Worm (Caenorhabditis elegans) whole organism, L4 larva: ENCODE data around the gene pro-1.

Experiments used
- D1046.2 ChIP-seq: fragments of 200-800 bp; sonication (Bioruptor generic); IDR thresholded peaks from 2 replicates; pipeline ENCODE4 v1.3.6; 2022; ENCODE audit warnings: missing genetic modification characterization, missing compliant biosample characterization
- F26F4.8 ChIP-seq: fragments of 200-800 bp; sonication (Bioruptor generic); conservative IDR thresholded peaks from 2 replicates; pipeline ENCODE4 v1.3.6; 2022; ENCODE audit warnings: missing genetic modification characterization, missing compliant biosample characterization
- F44E2.7 ChIP-seq: fragments of 200-800 bp; sonication (Bioruptor generic); IDR thresholded peaks from 2 replicates; pipeline ENCODE4 v2.1.2; 2022; ENCODE audit warnings: missing genetic modification characterization, missing compliant biosample characterization
- T26A8.4 ChIP-seq: fragments of 200-800 bp; sonication (Bioruptor generic); IDR thresholded peaks from 2 replicates; pipeline ENCODE4 v1.3.6; 2022; ENCODE audit warnings: missing genetic modification characterization, missing compliant biosample characterization
- Y5F2A.4 ChIP-seq: fragments of 200-800 bp; sonication (Bioruptor generic); optimal IDR thresholded peaks from 2 replicates; lab custom pipeline; 2018; ENCODE audit warnings: mild to moderate bottlenecking, missing genetic modification characterization, missing compliant biosample characterization
- Y75B8A.6 ChIP-seq: fragments of 200-800 bp; sonication (Bioruptor generic); IDR thresholded peaks from 2 replicates; pipeline ENCODE4 v1.3.6; 2022; ENCODE audit warnings: missing genetic modification reagents, missing genetic modification characterization, missing compliant biosample characterization
- attf-4 ChIP-seq: sonication (generic microtip); optimal IDR thresholded peaks from 3 replicates; lab custom pipeline; 2017; ENCODE audit warnings: missing biosample characterization, missing genetic modification characterization
- ceh-20 ChIP-seq: fragments of 200-800 bp; sonication (Bioruptor generic); IDR thresholded peaks from 2 replicates; pipeline ENCODE4 v1.3.6; 2022; ENCODE audit warnings: missing genetic modification reagents, missing genetic modification characterization, missing compliant biosample characterization
- ceh-62 ChIP-seq: sonication (generic microtip); optimal IDR thresholded peaks from 2 replicates; lab custom pipeline; 2017; ENCODE audit warnings: missing biosample characterization, missing genetic modification characterization
- ces-1 ChIP-seq: fragments of 150-350 bp; sonication (generic microtip); optimal IDR thresholded peaks from 4 replicates; lab custom pipeline; 2014; ENCODE audit warnings: missing biosample characterization, missing genetic modification reagents, missing genetic modification characterization
- ctbp-1 ChIP-seq: fragments of 200-800 bp; sonication (Bioruptor generic); IDR thresholded peaks from 2 replicates; pipeline ENCODE4 v1.3.6; 2022; ENCODE audit warnings: missing genetic modification reagents, missing genetic modification characterization, missing compliant biosample characterization
- daf-8 ChIP-seq: fragments of 200-800 bp; sonication (Bioruptor generic); IDR thresholded peaks from 2 replicates; pipeline ENCODE4 v1.3.6; 2022; ENCODE audit warnings: missing genetic modification characterization, missing compliant biosample characterization
- dmd-6 ChIP-seq: fragments of 200-800 bp; sonication (Bioruptor generic); IDR thresholded peaks from 2 replicates; pipeline ENCODE4 v1.3.6; 2022; ENCODE audit warnings: missing genetic modification reagents, missing genetic modification characterization, missing compliant biosample characterization
- dpl-1 ChIP-seq: fragments of 150-350 bp; optimal IDR thresholded peaks from 2 replicates; lab custom pipeline; 2014; ENCODE audit warnings: missing biosample characterization, missing genetic modification reagents, missing genetic modification characterization
- dve-1 ChIP-seq: sonication (generic microtip); optimal IDR thresholded peaks from 2 replicates; lab custom pipeline; 2017; ENCODE audit warnings: antibody characterized with exemption, mild to moderate bottlenecking, missing genetic modification characterization, missing compliant biosample characterization; ENCODE audit not compliant: insufficient read depth
- egl-27 ChIP-seq: sonication (generic microtip); optimal IDR thresholded peaks from 3 replicates; lab custom pipeline; 2017; ENCODE audit warnings: missing biosample characterization, missing genetic modification reagents, missing genetic modification characterization
- fkh-10 ChIP-seq: fragments of 150-350 bp; optimal IDR thresholded peaks from 2 replicates; lab custom pipeline; 2014; ENCODE audit warnings: missing biosample characterization, missing genetic modification reagents, missing genetic modification characterization
- gei-8 ChIP-seq: fragments of 200-800 bp; sonication (Bioruptor generic); optimal IDR thresholded peaks from 2 replicates; lab custom pipeline; 2018; ENCODE audit warnings: mild to moderate bottlenecking, missing genetic modification characterization, missing compliant biosample characterization
- hif-1 ChIP-seq, 2 experiments: sonication (generic microtip); optimal IDR thresholded peaks; 2 replicates each; lab custom pipeline; 2016 to 2017; ENCODE audit warnings: missing compliant biosample characterization in 2 of 2, missing genetic modification characterization in 2 of 2, missing genetic modification reagents in 2 of 2, missing genotype in 2 of 2, mild to moderate bottlenecking in 1 of 2
- hlh-11 ChIP-seq: fragments of 200-800 bp; sonication (Bioruptor generic); optimal IDR thresholded peaks from 2 replicates; lab custom pipeline; 2018; ENCODE audit warnings: mild to moderate bottlenecking, missing genetic modification characterization, missing compliant biosample characterization
- hlh-30 ChIP-seq: sonication (generic microtip); optimal IDR thresholded peaks from 2 replicates; lab custom pipeline; 2017; ENCODE audit warnings: antibody characterized with exemption, mild to moderate bottlenecking, missing genetic modification characterization, missing compliant biosample characterization; ENCODE audit not compliant: insufficient read depth
- lin-38 ChIP-seq: fragments of 200-800 bp; sonication (Bioruptor generic); IDR thresholded peaks from 2 replicates; pipeline ENCODE4 v1.3.6; 2022; ENCODE audit warnings: missing genetic modification reagents, missing genetic modification characterization, missing compliant biosample characterization
- lir-3 ChIP-seq: sonication (generic microtip); optimal IDR thresholded peaks from 2 replicates; lab custom pipeline; 2016; ENCODE audit warnings: mild to moderate bottlenecking, missing genetic modification characterization, missing compliant biosample characterization
- lsy-2 ChIP-seq, 2 experiments: fragments of 150-350 bp in 1 of 2; sonication (generic microtip) in 1 of 2; optimal IDR thresholded peaks; 2 replicates each; lab custom pipeline; 2014 to 2017; ENCODE audit warnings: missing biosample characterization in 2 of 2, missing genetic modification characterization in 2 of 2
- mdl-1 ChIP-seq, 2 experiments: fragments of 150-350 bp in 1 of 2; sonication (generic microtip) in 1 of 2; optimal IDR thresholded peaks; 2 replicates each; lab custom pipeline; 2014 to 2017; ENCODE audit warnings: missing biosample characterization in 2 of 2, missing genetic modification characterization in 2 of 2
- mdt-29 ChIP-seq: fragments of 200-800 bp; sonication (Bioruptor generic); IDR thresholded peaks from 2 replicates; pipeline ENCODE4 v1.3.6; 2022; ENCODE audit warnings: missing genetic modification reagents, missing genetic modification characterization, missing compliant biosample characterization
- mep-1 ChIP-seq: fragments of 150-350 bp; sonication (generic microtip); optimal IDR thresholded peaks from 3 replicates; lab custom pipeline; 2014; ENCODE audit warnings: missing biosample characterization, missing genetic modification characterization
- mes-2 ChIP-seq: sonication (generic microtip); optimal IDR thresholded peaks from 2 replicates; lab custom pipeline; 2016; ENCODE audit warnings: missing genotype, mild to moderate bottlenecking, missing genetic modification characterization, missing compliant biosample characterization; ENCODE audit not compliant: poor library complexity, severe bottlenecking
- nhr-11 ChIP-seq: fragments of 150-350 bp; optimal IDR thresholded peaks from 2 replicates; lab custom pipeline; 2014; ENCODE audit warnings: missing biosample characterization, missing genetic modification characterization
- nhr-111 ChIP-seq: fragments of 200-800 bp; sonication (Bioruptor generic); optimal IDR thresholded peaks from 2 replicates; lab custom pipeline; 2018; ENCODE audit warnings: mild to moderate bottlenecking, missing genetic modification characterization, missing compliant biosample characterization
- nhr-237 ChIP-seq: sonication (generic microtip); optimal IDR thresholded peaks from 2 replicates; lab custom pipeline; 2017; ENCODE audit warnings: missing biosample characterization, missing genetic modification characterization
- nhr-28 ChIP-seq: fragments of 150-350 bp; optimal IDR thresholded peaks from 2 replicates; lab custom pipeline; 2014; ENCODE audit warnings: missing biosample characterization, missing genetic modification characterization
- nhr-41 ChIP-seq: fragments of 200-800 bp; sonication (Bioruptor generic); IDR thresholded peaks from 2 replicates; pipeline ENCODE4 v1.3.6; 2022; ENCODE audit warnings: missing genetic modification reagents, missing genetic modification characterization, missing compliant biosample characterization
- nhr-42 ChIP-seq: fragments of 200-800 bp; sonication (Bioruptor generic); IDR thresholded peaks from 2 replicates; pipeline ENCODE4 v1.3.6; 2022; ENCODE audit warnings: missing genetic modification characterization, missing compliant biosample characterization
- nhr-6 ChIP-seq: fragments of 150-350 bp; optimal IDR thresholded peaks from 2 replicates; lab custom pipeline; 2014; ENCODE audit warnings: missing biosample characterization, missing genetic modification characterization
- nhr-77 ChIP-seq: fragments of 150-350 bp; optimal IDR thresholded peaks from 2 replicates; lab custom pipeline; 2014; ENCODE audit warnings: missing biosample characterization, missing genetic modification characterization
- pha-4 ChIP-seq, 2 experiments: fragments of 150-350 bp in 1 of 2; fragments of 200-800 bp in 1 of 2; sonication (Bioruptor generic) in 1 of 2; IDR thresholded peaks in 1 of 2; optimal IDR thresholded peaks in 1 of 2; 2 replicates each; pipeline versions ENCODE4 v1.3.6 to Lab custom; 2014 to 2022; ENCODE audit warnings: missing genetic modification characterization in 2 of 2, missing genetic modification reagents in 2 of 2, missing biosample characterization in 1 of 2, missing compliant biosample characterization in 1 of 2
- saeg-2 ChIP-seq: fragments of 200-800 bp; sonication (Bioruptor generic); IDR thresholded peaks from 2 replicates; pipeline ENCODE4 v1.3.6; 2022; ENCODE audit warnings: missing genetic modification reagents, missing genetic modification characterization, missing compliant biosample characterization
- skn-1 ChIP-seq: fragments of 150-350 bp; optimal IDR thresholded peaks from 2 replicates; lab custom pipeline; 2014; ENCODE audit warnings: missing biosample characterization, missing genetic modification characterization
- snpc-1.2 ChIP-seq: fragments of 200-800 bp; sonication (Bioruptor generic); IDR thresholded peaks from 2 replicates; pipeline ENCODE4 v1.3.6; 2022; ENCODE audit warnings: missing genetic modification reagents, missing genetic modification characterization, missing compliant biosample characterization
- snpc-4 ChIP-seq: fragments of 150-350 bp; optimal IDR thresholded peaks from 2 replicates; lab custom pipeline; 2014; ENCODE audit warnings: missing biosample characterization, missing genetic modification characterization
- tra-1 ChIP-seq: fragments of 200-800 bp; sonication (Bioruptor generic); IDR thresholded peaks from 2 replicates; pipeline ENCODE4 v1.3.6; 2022; ENCODE audit warnings: missing genetic modification reagents, missing genetic modification characterization, missing compliant biosample characterization
- unc-130 ChIP-seq: sonication (generic microtip); optimal IDR thresholded peaks from 2 replicates; lab custom pipeline; 2016; ENCODE audit warnings: missing genetic modification reagents, missing genetic modification characterization, missing compliant biosample characterization
- unc-62 ChIP-seq, 3 experiments: fragments of 150-350 bp in 1 of 3; sonication (generic microtip); optimal IDR thresholded peaks in 2 of 3; peaks in 1 of 3; 1 replicate in 1 of 3; 2 replicates in 2 of 3; lab custom pipeline; 2014 to 2017; ENCODE audit warnings: missing biosample characterization in 3 of 3, missing genetic modification characterization in 3 of 3, missing genetic modification reagents in 3 of 3, missing genotype in 1 of 3
- zag-1 ChIP-seq: fragments of 150-350 bp; optimal IDR thresholded peaks from 2 replicates; lab custom pipeline; 2014; ENCODE audit warnings: missing biosample characterization, missing genetic modification characterization
- zfp-2 ChIP-seq: sonication (generic microtip); optimal IDR thresholded peaks from 2 replicates; lab custom pipeline; 2016; ENCODE audit warnings: mild to moderate bottlenecking, missing genetic modification characterization, missing compliant biosample characterization
- zfp-3 ChIP-seq: fragments of 200-800 bp; sonication (Bioruptor generic); conservative IDR thresholded peaks from 2 replicates; pipeline ENCODE4 v1.3.6; 2022; ENCODE audit warnings: missing genetic modification reagents, missing genetic modification characterization, missing compliant biosample characterization
- zip-11 ChIP-seq: fragments of 200-800 bp; sonication (Bioruptor generic); IDR thresholded peaks from 2 replicates; pipeline ENCODE4 v1.3.6; 2022; ENCODE audit warnings: missing genetic modification characterization, missing compliant biosample characterization
- zip-2 ChIP-seq: fragments of 150-350 bp; optimal IDR thresholded peaks from 2 replicates; lab custom pipeline; 2014; ENCODE audit warnings: missing biosample characterization, missing genetic modification characterization
- ztf-11 ChIP-seq: fragments of 150-350 bp; optimal IDR thresholded peaks from 2 replicates; lab custom pipeline; 2014; ENCODE audit warnings: missing biosample characterization, missing genetic modification characterization
- ztf-7 ChIP-seq: fragments of 150-350 bp; optimal IDR thresholded peaks from 2 replicates; lab custom pipeline; 2014; ENCODE audit warnings: missing biosample characterization, missing genetic modification characterization

Gene pro-1

ce11 chrII:10558962-10559415, 17.2 kb upstream of the pro-1 start (continued):
- no peak for TF ChIP-seq snpc-4 (tag; lab: Kevin White, UChicago)
- TF ChIP-seq unc-130 (GFP tag; lab: Kevin White, UChicago): no peak
- TF ChIP-seq ctbp-1 (GFP tag; lab: Robert Waterston, UW): peak; percentile 51
- no peak for TF ChIP-seq F26F4.8 (GFP tag; lab: Robert Waterston, UW)
- no peak for TF ChIP-seq gei-8 (GFP tag; lab: Kevin White, UChicago)
- no peak for TF ChIP-seq egl-27 (tag; lab: Kevin White, UChicago)
- no peak for TF ChIP-seq nhr-77 (tag; lab: Kevin White, UChicago)
- TF ChIP-seq nhr-42 (GFP tag; lab: Robert Waterston, UW): no peak
- no peak for TF ChIP-seq D1046.2
- TF ChIP-seq mep-1 (tag; lab: Kevin White, UChicago): peak; percentile 74
- TF ChIP-seq zip-11 (GFP tag; lab: Robert Waterston, UW): no peak
- TF ChIP-seq attf-4: no peak
- TF ChIP-seq Y75B8A.6 (GFP tag; lab: Robert Waterston, UW): no peak
- TF ChIP-seq zfp-2 (tag; lab: Kevin White, UChicago): no peak
- TF ChIP-seq snpc-1.2: no peak
- no peak for TF ChIP-seq ztf-11 (tag; lab: Kevin White, UChicago)
- no peak for TF ChIP-seq pha-4 (GFP tag; IDR thresholded peaks at IDR 0.05; lab: Robert Waterston, UW)
- no peak for TF ChIP-seq pha-4 (tag; optimal IDR thresholded peaks at IDR 0.05; lab: Kevin White, UChicago)
- TF ChIP-seq ceh-62: no peak
- TF ChIP-seq saeg-2: no peak
- peak; percentile 17; the same call in 1 of the 2 replicates for TF ChIP-seq T26A8.4 (GFP tag; lab: Robert Waterston, UW)
- no peak for TF ChIP-seq ces-1 (GFP tag; lab: Kevin White, UChicago)
- peak; percentile 66 for TF ChIP-seq dve-1 (tag; lab: Kevin White, UChicago)
- TF ChIP-seq Y5F2A.4 (GFP tag; lab: Kevin White, UChicago): no peak
- peak in 1 of 2 experiments; percentile 98 for TF ChIP-seq unc-62 (GFP tag; optimal IDR thresholded peaks at IDR 0.05 in 1 of 2; lab: Kevin White, UChicago)
- TF ChIP-seq unc-62 (tag; optimal IDR thresholded peaks at IDR 0.05; lab: Kevin White, UChicago): no peak
- TF ChIP-seq tra-1 (GFP tag; lab: Robert Waterston, UW): no peak
- peak; percentile 58; the same call in 1 of the 2 replicates for TF ChIP-seq mdt-29 (GFP tag; lab: Robert Waterston, UW)
- peak; percentile 17 for TF ChIP-seq nhr-28 (tag; lab: Kevin White, UChicago)
- no peak for TF ChIP-seq nhr-6 (tag; lab: Kevin White, UChicago)
- no peak for TF ChIP-seq ztf-7 (tag; lab: Kevin White, UChicago)
- TF ChIP-seq fkh-10 (GFP tag; lab: Kevin White, UChicago): no peak
- no peak for TF ChIP-seq zfp-3 (GFP tag; lab: Robert Waterston, UW)
- no peak for TF ChIP-seq skn-1 (tag; lab: Kevin White, UChicago)
- peak in 1 of 2 experiments; percentile 84 for TF ChIP-seq mdl-1 (tag; optimal IDR thresholded peaks at IDR 0.05; lab: Kevin White, UChicago)
- no peak for TF ChIP-seq daf-8 (GFP tag; lab: Robert Waterston, UW)
- TF ChIP-seq mes-2 (tag; lab: Kevin White, UChicago): peak; percentile 15
- no peak for TF ChIP-seq F44E2.7 (GFP tag; lab: Robert Waterston, UW)
- no peak for TF ChIP-seq nhr-41 (GFP tag; lab: Robert Waterston, UW)
- 0 out of 2 replicates have a peak, but pooled peaks have one; percentile 16 for TF ChIP-seq lin-38 (GFP tag; lab: Robert Waterston, UW)
- no peak for TF ChIP-seq zag-1 (tag; lab: Kevin White, UChicago)
- peak; percentile 13 to 63 for TF ChIP-seq lsy-2 (tag; optimal IDR thresholded peaks at IDR 0.05; lab: Kevin White, UChicago)
- peak; percentile 98 for TF ChIP-seq hlh-30 (tag; lab: Kevin White, UChicago)
- TF ChIP-seq dpl-1 (GFP tag; lab: Kevin White, UChicago): peak; percentile 16
- TF ChIP-seq zip-2 (tag; lab: Kevin White, UChicago): no peak
- TF ChIP-seq ceh-20 (GFP tag; lab: Robert Waterston, UW): no peak
- no peak for TF ChIP-seq nhr-111 (GFP tag; lab: Kevin White, UChicago)
- TF ChIP-seq lir-3 (tag; lab: Kevin White, UChicago): no peak
- TF ChIP-seq hif-1 (tag; optimal IDR thresholded peaks at IDR 0.05; lab: Kevin White, UChicago): peak in 1 of 2 experiments; percentile 77
- no peak for TF ChIP-seq nhr-237 (tag; lab: Kevin White, UChicago)
- peak; percentile 88 for TF ChIP-seq hlh-11 (tag; lab: Kevin White, UChicago)
- peak; percentile 73 for TF ChIP-seq nhr-11 (tag; lab: Kevin White, UChicago)
- no peak for TF ChIP-seq dmd-6 (GFP tag; lab: Robert Waterston, UW)
